Worm (Caenorhabditis elegans): ENCODE results near the gene R151.1.

The R151.1 gene

DNA sequence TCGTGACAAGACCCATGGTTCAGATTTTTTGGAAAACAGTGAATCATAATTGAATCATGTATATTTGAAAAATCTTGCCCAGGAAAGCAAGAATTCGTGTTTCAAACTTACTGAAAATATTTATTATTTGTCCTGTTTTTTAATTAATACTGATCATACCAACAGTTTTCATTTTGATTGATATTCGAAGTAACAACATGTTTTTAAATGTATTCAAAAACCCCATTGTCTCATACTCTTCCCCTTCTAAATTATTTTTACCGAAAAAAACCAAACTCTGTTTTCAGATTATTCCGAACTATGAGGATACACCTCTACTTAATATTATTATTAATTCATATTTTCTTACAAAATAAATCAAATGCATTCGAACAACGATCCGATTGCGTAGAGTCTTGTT lies at the start of gene R151.1:
TSS of gene R151.1 (plus strand) at position 301 of the 400 bp plus-strand sequence.
- no peak for TF ChIP-seq nhr-76 (tag; optimal IDR thresholded peaks at IDR 0.05)
- TF ChIP-seq fkh-10 (GFP tag; optimal IDR thresholded peaks at IDR 0.05), result no peak
- no peak for TF ChIP-seq pqm-1 (tag; optimal IDR thresholded peaks at IDR 0.05)
- TF ChIP-seq skn-1 (tag; optimal IDR thresholded peaks at IDR 0.05), result no peak
- TF ChIP-seq nhr-11 (tag; optimal IDR thresholded peaks at IDR 0.05), result no peak
- TF ChIP-seq pha-4 (tag; optimal IDR thresholded peaks at IDR 0.05), result no peak
- no peak for TF ChIP-seq elt-1 (tag; optimal IDR thresholded peaks at IDR 0.05)
- no peak for TF ChIP-seq zag-1 (tag; optimal IDR thresholded peaks at IDR 0.05)
- no peak for TF ChIP-seq ceh-28 (tag; optimal IDR thresholded peaks at IDR 0.05)
- no peak for TF ChIP-seq nfya-1 (tag; optimal IDR thresholded peaks at IDR 0.05; ENCODE audit: insufficient read depth)

DNA sequence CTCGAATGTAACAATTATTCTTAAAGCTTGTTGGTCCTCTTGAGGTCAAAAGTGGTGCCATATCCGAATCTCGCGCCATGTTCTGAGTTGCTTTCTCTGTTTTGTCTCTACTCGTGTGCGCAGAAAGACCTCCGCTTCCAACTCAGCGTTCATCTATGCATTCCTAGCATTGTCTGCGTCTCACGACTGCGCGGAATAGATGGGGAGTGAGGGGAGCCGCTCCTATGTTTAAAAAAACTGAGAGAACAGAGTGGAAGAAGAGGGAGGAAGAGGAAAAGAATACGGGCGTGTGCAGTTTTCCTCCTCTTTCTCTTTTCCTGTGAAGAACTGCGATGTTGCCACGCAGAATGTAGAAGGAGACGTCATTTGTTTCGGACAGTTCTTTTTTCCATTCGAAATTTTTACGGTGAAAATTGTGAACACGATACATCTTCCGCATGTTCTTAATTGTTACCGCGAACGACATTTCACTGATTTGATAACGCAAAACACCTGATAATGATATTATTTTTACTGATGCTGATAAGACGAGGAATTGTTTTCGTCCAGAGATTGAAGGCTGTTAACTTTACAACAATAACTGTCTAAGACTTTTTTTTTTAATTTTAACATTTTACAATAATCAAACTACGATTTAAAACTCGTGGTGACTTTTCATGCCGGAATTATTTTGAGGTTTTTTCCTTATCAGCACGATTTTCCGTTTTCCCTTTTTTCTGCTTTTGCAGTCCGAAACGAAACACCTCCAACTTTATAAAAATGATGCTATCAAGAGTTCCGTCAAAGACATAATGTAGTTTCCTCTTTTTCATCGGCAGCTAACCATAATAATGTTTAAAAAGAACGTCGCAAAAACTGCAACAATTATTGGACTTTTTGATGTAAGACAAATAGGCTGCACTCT lies 49.4 kb upstream of the R151.1 start:
- TF ChIP-seq nhr-76 (tag; optimal IDR thresholded peaks at IDR 0.05), result no peak
- peak; percentile 65 for TF ChIP-seq pqm-1 (tag; optimal IDR thresholded peaks at IDR 0.05)
- peak; percentile 77 for TF ChIP-seq nfya-1 (tag; optimal IDR thresholded peaks at IDR 0.05; ENCODE audit: insufficient read depth)
- peak; percentile 23 for TF ChIP-seq fkh-10 (GFP tag; optimal IDR thresholded peaks at IDR 0.05)
- peak; percentile 51 for TF ChIP-seq pha-4 (tag; optimal IDR thresholded peaks at IDR 0.05)
- TF ChIP-seq elt-2 (tag; optimal IDR thresholded peaks at IDR 0.05), result peak; percentile 91
- peak; percentile 91 for TF ChIP-seq hmg-11 (tag; optimal IDR thresholded peaks at IDR 0.05)
- peak; percentile 74 for TF ChIP-seq lin-15B (tag; optimal IDR thresholded peaks at IDR 0.05)
- peak; percentile 68 for TF ChIP-seq lin-39 (tag; optimal IDR thresholded peaks at IDR 0.05)
- TF ChIP-seq egl-27 (tag; optimal IDR thresholded peaks at IDR 0.05), result peak; percentile 54
- no peak for TF ChIP-seq ztf-11 (tag; optimal IDR thresholded peaks at IDR 0.05)
- no peak for TF ChIP-seq ceh-82 (tag; optimal IDR thresholded peaks at IDR 0.05)

DNA sequence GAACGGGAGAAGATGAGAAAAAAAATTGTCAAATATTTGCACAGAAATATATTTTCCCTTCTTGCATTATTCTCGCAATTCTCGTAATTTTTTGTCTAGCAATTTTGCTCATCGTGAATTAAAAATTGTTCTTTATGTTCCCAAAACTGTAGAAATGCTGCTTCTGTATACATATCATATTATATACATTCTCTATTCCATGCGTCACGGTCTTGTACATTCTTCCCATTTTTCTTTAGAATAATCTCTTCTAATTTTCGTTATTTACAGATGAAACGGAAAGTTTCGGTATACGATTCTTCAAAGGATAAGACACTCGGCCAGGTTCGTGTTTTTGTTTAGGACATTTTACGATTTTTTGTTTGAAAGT lies 48.8 kb upstream of the R151.1 start, which contains the start of gene acs-4:
TSS of gene acs-4 (plus strand) at position 271 of the 370 bp plus-strand sequence.
- TF ChIP-seq nhr-11 (tag; optimal IDR thresholded peaks at IDR 0.05) (no peak), ztf-11 (tag; optimal IDR thresholded peaks at IDR 0.05) (no peak)

DNA sequence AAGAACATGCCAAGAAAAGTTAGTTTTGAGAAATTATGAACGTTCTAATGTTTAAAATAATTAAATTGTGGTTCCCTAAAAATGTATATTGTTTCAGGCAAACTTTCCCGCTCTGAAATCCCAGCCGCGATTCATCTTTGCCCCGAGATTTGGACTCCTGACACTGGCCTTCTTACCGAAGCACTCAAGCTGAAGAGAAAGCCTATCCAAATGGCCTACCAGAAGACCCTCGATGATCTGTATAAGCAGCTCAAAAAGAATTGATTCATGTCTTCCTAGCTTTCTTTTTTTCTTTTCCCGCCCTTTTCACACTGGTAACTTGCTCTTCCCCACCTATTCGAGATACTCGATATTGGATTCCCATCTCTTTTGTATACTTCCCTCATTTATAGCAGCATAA lies 46.2 kb upstream of the R151.1 start:
- no peak for TF ChIP-seq nhr-237 (tag; optimal IDR thresholded peaks at IDR 0.05)
- TF ChIP-seq unc-62 (GFP tag; optimal IDR thresholded peaks at IDR 0.05), result no peak
- no peak for TF ChIP-seq ztf-4 (tag; optimal IDR thresholded peaks at IDR 0.05)
- no peak for TF ChIP-seq ceh-16 (tag; optimal IDR thresholded peaks at IDR 0.05)
- no peak for TF ChIP-seq egl-5 (tag; optimal IDR thresholded peaks at IDR 0.05)
- TF ChIP-seq elt-2 (tag; optimal IDR thresholded peaks at IDR 0.05), result no peak
- no peak for TF ChIP-seq aly-2 (tag; optimal IDR thresholded peaks at IDR 0.05)
- no peak for TF ChIP-seq nhr-25 (tag; optimal IDR thresholded peaks at IDR 0.05)
- TF ChIP-seq nhr-43 (tag; optimal IDR thresholded peaks at IDR 0.05; ENCODE audit: poor library complexity, severe bottlenecking), result no peak
- TF ChIP-seq elt-3 (tag; optimal IDR thresholded peaks at IDR 0.05), result no peak
- no peak for TF ChIP-seq nhr-23 (tag; optimal IDR thresholded peaks at IDR 0.05)
- TF ChIP-seq pha-4 (tag; optimal IDR thresholded peaks at IDR 0.05), result no peak
- no peak for TF ChIP-seq nfya-1 (tag; optimal IDR thresholded peaks at IDR 0.05; ENCODE audit: insufficient read depth)
- no peak for TF ChIP-seq tbx-2 (tag; optimal IDR thresholded peaks at IDR 0.05)
- no peak for TF ChIP-seq snpc-4 (tag; optimal IDR thresholded peaks at IDR 0.05)

DNA sequence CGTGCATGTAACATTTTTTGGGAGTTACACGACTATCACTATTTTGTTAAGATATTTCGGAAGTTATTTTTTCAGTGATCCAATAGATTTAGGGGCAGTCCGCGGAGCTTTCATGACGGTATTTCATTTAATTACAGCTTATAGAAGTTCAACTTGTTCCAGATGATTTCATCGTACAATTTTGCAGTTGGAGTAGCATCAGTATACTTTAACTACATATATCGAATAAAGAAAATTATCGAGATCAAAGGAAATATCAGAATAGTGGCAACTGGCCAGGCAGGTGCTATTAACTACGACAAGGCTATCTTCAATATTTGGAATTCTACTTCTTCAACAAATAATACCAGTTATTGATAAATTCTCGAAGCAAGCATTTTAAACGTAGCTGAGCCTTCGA lies 37.8 kb upstream of the R151.1 start:
- TF ChIP-seq ceh-82 (tag; optimal IDR thresholded peaks at IDR 0.05) (no peak), nhr-28 (tag; optimal IDR thresholded peaks at IDR 0.05) (no peak), nhr-12 (tag; optimal IDR thresholded peaks at IDR 0.05) (no peak), lin-15B (tag; optimal IDR thresholded peaks at IDR 0.05) (no peak), mml-1 (tag; optimal IDR thresholded peaks at IDR 0.05) (no peak), elt-3 (tag; optimal IDR thresholded peaks at IDR 0.05) (no peak), ceh-28 (tag; optimal IDR thresholded peaks at IDR 0.05) (no peak), elt-1 (tag; optimal IDR thresholded peaks at IDR 0.05) (no peak), ztf-4 (tag; optimal IDR thresholded peaks at IDR 0.05) (no peak)

Data from whole organism, L3 larva.